Fruit fly (Drosophila melanogaster): ENCODE results near the gene Sym.

The Sym gene

dm6 chr3R:5789025-5789953, 47.0 kb upstream of the Sym start, which contains the start of the genes Hat1 and Rpn5 (continued):
- TF ChIP-seq Sox15 (GFP tag; optimal IDR thresholded peaks at IDR 0.05): peak; percentile 83
- peak; percentile 65 for TF ChIP-seq CG6808 (GFP tag; optimal IDR thresholded peaks at IDR 0.05)
- peak; percentile 30 for TF ChIP-seq Hr38 (GFP tag; optimal IDR thresholded peaks at IDR 0.05)
- no peak for TF ChIP-seq CG6276 (GFP tag; optimal IDR thresholded peaks at IDR 0.05)
- peak; percentile 74 for TF ChIP-seq CG7368 (GFP tag; optimal IDR thresholded peaks at IDR 0.05)
- peak; percentile 77 for TF ChIP-seq vri (GFP tag; optimal IDR thresholded peaks at IDR 0.05)
- peak; percentile 51 for TF ChIP-seq dsx (GFP tag; optimal IDR thresholded peaks at IDR 0.05; ENCODE audit: poor library complexity, severe bottlenecking)
- TF ChIP-seq Blimp-1 (GFP tag; optimal IDR thresholded peaks at IDR 0.05): peak; percentile 59
- TF ChIP-seq CG6854 (GFP tag; optimal IDR thresholded peaks at IDR 0.05): no peak
- TF ChIP-seq achi (GFP tag; optimal IDR thresholded peaks at IDR 0.05): peak; percentile 94
- TF ChIP-seq svp (GFP tag): peak; percentile 92
- no peak for TF ChIP-seq CG10669 (GFP tag; optimal IDR thresholded peaks at IDR 0.05)
- peak; percentile 52; the same call in 1 of the 2 replicates for TF ChIP-seq CG11294 (GFP tag; IDR thresholded peaks at IDR 0.05)
- TF ChIP-seq net (GFP tag; optimal IDR thresholded peaks at IDR 0.05): peak; percentile 67
- TF ChIP-seq CG6163 (GFP tag; IDR thresholded peaks at IDR 0.05): 0 out of 3 replicates have a peak, but pooled peaks have one; percentile 23
- TF ChIP-seq CG3032 (tag; optimal IDR thresholded peaks at IDR 0.05): peak; percentile 67
- TF ChIP-seq Met (GFP tag; optimal IDR thresholded peaks at IDR 0.05): peak; percentile 87
- peak; percentile 87 for TF ChIP-seq acj6 (GFP tag; optimal IDR thresholded peaks at IDR 0.05)
- TF ChIP-seq Lpt (GFP tag; optimal IDR thresholded peaks at IDR 0.05): peak; percentile 59
- peak; percentile 55 to 92 for TF ChIP-seq salr (GFP tag; optimal IDR thresholded peaks at IDR 0.05)
- TF ChIP-seq CG32006 (GFP tag; optimal IDR thresholded peaks at IDR 0.05): peak; percentile 85
- TF ChIP-seq fd85E (GFP tag; optimal IDR thresholded peaks at IDR 0.05): peak; percentile 72
- peak; percentile 60 for TF ChIP-seq Ets96B (tag; optimal IDR thresholded peaks at IDR 0.05)

DNA sequence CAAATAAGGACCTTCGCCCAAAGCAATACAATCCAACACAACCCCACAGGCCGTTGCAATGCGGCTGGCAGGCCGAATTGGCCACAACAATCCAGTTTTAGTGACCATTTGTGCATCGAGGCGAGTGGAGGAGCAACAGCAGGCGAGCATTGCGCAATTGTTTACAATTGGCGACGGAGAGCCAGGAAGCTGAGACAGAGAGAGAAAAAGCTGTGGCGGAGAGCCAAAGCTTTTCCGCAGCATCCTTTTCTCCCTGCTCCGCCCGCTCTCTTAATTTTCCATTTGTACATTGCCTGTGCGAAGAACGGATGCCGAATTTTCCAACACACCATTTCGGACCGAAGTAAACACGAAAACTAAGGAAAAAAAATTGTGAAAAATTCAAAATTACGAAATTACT, 39.2 kb upstream of the Sym start, which contains the start of gene kat-60L1:
TSS of gene kat-60L1 (plus strand) at position 301 of the 400 bp plus-strand sequence.
- TF ChIP-seq CG8632 (GFP tag; optimal IDR thresholded peaks at IDR 0.05): no peak
- no peak for TF ChIP-seq Ets96B (tag; optimal IDR thresholded peaks at IDR 0.05)
- TF ChIP-seq Sox15 (GFP tag; optimal IDR thresholded peaks at IDR 0.05): no peak
- TF ChIP-seq CG6854 (GFP tag; optimal IDR thresholded peaks at IDR 0.05): no peak
- TF ChIP-seq CG6276 (GFP tag; optimal IDR thresholded peaks at IDR 0.05): no peak
- no peak for TF ChIP-seq CG10669 (GFP tag; optimal IDR thresholded peaks at IDR 0.05)
- no peak for TF ChIP-seq OdsH (GFP tag; optimal IDR thresholded peaks at IDR 0.05)

- TF ChIP-seq CG6854 (GFP tag; optimal IDR thresholded peaks at IDR 0.05) (no peak), Hr39 (GFP tag; optimal IDR thresholded peaks at IDR 0.05) (no peak), CG32006 (GFP tag; optimal IDR thresholded peaks at IDR 0.05) (no peak), achi (GFP tag; optimal IDR thresholded peaks at IDR 0.05) (no peak), CG4318 (GFP tag; optimal IDR thresholded peaks at IDR 0.05) (no peak)
Measured at dm6 chr3R:5780976-5781375, 38.7 kb upstream of the Sym start, which contains the start of gene CG2082. TSS of gene CG2082 (minus strand) at chr3R:5781076.

DNA sequence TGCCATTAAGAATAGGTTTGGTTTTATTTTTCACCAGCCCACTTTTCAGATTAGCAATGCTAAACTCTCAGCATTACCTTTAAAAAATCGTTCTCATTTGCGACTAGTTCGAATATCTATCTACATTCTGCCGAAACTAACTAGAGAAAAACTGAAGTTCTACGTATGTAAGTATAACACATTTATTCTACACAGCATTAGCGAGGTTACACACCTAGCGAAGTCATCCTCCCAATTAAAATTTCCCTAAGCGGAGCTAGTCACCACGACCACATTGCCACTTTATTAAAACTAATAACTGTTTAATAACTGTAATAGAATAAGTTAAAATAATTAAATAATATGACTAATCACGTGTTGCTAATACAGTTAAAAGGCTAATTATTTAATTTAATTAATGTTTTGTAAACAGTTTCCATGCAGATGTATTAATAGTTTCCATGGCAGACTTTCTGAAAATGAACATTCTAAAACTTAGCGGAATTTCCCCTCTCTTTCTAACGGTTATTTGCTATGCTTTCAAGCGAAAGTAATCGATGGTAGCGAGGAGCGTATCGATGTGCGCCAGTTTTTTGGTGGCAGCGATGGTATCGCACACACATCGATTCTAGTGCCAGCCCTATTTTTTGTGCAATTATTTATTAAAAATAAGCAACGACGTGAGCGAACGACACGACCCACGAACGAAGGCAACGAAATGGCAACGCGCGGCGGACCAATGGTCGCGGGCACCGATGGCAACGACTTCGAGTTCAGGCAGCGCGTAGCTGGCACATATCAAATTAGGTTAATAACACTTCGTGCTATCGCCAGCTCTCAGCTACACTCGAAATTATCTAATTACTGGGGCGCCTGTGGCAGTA, 36.7 kb upstream of the Sym start, which contains the start of gene jagn:
TSS of gene jagn (plus strand) at position 585 of the 863 bp plus-strand sequence.
- peak; percentile 30 for TF ChIP-seq Hr4 (GFP tag; optimal IDR thresholded peaks at IDR 0.05)
- peak; percentile 54; the same call in 2 of the 3 replicates for TF ChIP-seq CG6163 (GFP tag; IDR thresholded peaks at IDR 0.05)
- TF ChIP-seq CG1621 (tag; optimal IDR thresholded peaks at IDR 0.05): no peak
- 0 out of 2 replicates have a peak, but pooled peaks have one; percentile 18 for TF ChIP-seq CG15336 (GFP tag; IDR thresholded peaks at IDR 0.05)
- TF ChIP-seq vri (GFP tag; optimal IDR thresholded peaks at IDR 0.05): no peak
- TF ChIP-seq CG6808 (GFP tag; optimal IDR thresholded peaks at IDR 0.05): no peak
- no peak for TF ChIP-seq CG11294 (GFP tag; IDR thresholded peaks at IDR 0.05)
- peak; percentile 58 for TF ChIP-seq lz (GFP tag; optimal IDR thresholded peaks at IDR 0.05)
- TF ChIP-seq esn (GFP tag; optimal IDR thresholded peaks at IDR 0.05): peak; percentile 72
- peak; percentile 47 for TF ChIP-seq Sox102F (GFP tag; optimal IDR thresholded peaks at IDR 0.05)
- peak; percentile 35 for TF ChIP-seq Sox14 (GFP tag; optimal IDR thresholded peaks at IDR 0.05)
- peak; percentile 73 for TF ChIP-seq CG31627 (GFP tag; optimal IDR thresholded peaks at IDR 0.05)
- peak; percentile 18 for TF ChIP-seq Blimp-1 (GFP tag; optimal IDR thresholded peaks at IDR 0.05)
- TF ChIP-seq CG11902 (GFP tag; optimal IDR thresholded peaks at IDR 0.05): no peak
- TF ChIP-seq acj6 (GFP tag; optimal IDR thresholded peaks at IDR 0.05): peak; percentile 15
- TF ChIP-seq Smox (GFP tag; optimal IDR thresholded peaks at IDR 0.05): peak; percentile 53
- TF ChIP-seq Eip75B (GFP tag; optimal IDR thresholded peaks at IDR 0.05): peak; percentile 40
- TF ChIP-seq Ets96B (tag; optimal IDR thresholded peaks at IDR 0.05): no peak
- TF ChIP-seq pdm3 (GFP tag; optimal IDR thresholded peaks at IDR 0.05): peak; percentile 26
- TF ChIP-seq Hr39 (GFP tag; optimal IDR thresholded peaks at IDR 0.05): peak; percentile 59
- peak; percentile 27 for TF ChIP-seq CG34406 (GFP tag; optimal IDR thresholded peaks at IDR 0.05)
- TF ChIP-seq CG7368 (GFP tag; optimal IDR thresholded peaks at IDR 0.05): no peak

Data from whole organism, prepupa.